Worm (Caenorhabditis elegans) whole organism, late embryonic: ENCODE data around the gene set-20.

Source experiments
- C38D4.7 ChIP-seq: fragments of 200-800 bp; sonication (Bioruptor generic); optimal IDR thresholded peaks from 2 replicates; lab custom pipeline; 2018; ENCODE audit warnings: mild to moderate bottlenecking, missing genetic modification characterization, moderate library complexity, missing compliant biosample characterization
- F13H6.1 ChIP-seq: sonication (generic microtip); optimal IDR thresholded peaks from 2 replicates; lab custom pipeline; 2016; ENCODE audit warnings: missing genetic modification characterization, missing compliant biosample characterization
- K02D7.2 ChIP-seq: sonication (generic microtip); optimal IDR thresholded peaks from 2 replicates; lab custom pipeline; 2017; ENCODE audit warnings: mild to moderate bottlenecking, missing genetic modification characterization, missing compliant biosample characterization
- K09A11.1 ChIP-seq: sonication (generic microtip); optimal IDR thresholded peaks from 2 replicates; lab custom pipeline; 2017; ENCODE audit warnings: antibody characterized with exemption, mild to moderate bottlenecking, missing genetic modification characterization, missing compliant biosample characterization; ENCODE audit not compliant: insufficient read depth
- T23F11.4 ChIP-seq: fragments of 200-800 bp; sonication (Bioruptor generic); optimal IDR thresholded peaks from 2 replicates; lab custom pipeline; 2018; ENCODE audit warnings: mild to moderate bottlenecking, missing genetic modification characterization, missing compliant biosample characterization
- Y22D7AL.16 ChIP-seq: sonication (generic microtip); optimal IDR thresholded peaks from 2 replicates; lab custom pipeline; 2016; ENCODE audit warnings: missing genetic modification characterization, missing compliant biosample characterization
- ceh-14 ChIP-seq: sonication (generic microtip); optimal IDR thresholded peaks from 2 replicates; lab custom pipeline; 2016; ENCODE audit warnings: missing genotype, missing genetic modification characterization, missing compliant biosample characterization
- ceh-18 ChIP-seq: sonication (generic microtip); optimal IDR thresholded peaks from 2 replicates; lab custom pipeline; 2016; ENCODE audit warnings: missing genetic modification characterization, missing compliant biosample characterization
- ceh-24 ChIP-seq: sonication (generic microtip); optimal IDR thresholded peaks from 2 replicates; lab custom pipeline; 2016; ENCODE audit warnings: mild to moderate bottlenecking, missing genetic modification characterization, missing compliant biosample characterization
- ceh-30 ChIP-seq: fragments of 150-350 bp; optimal IDR thresholded peaks from 2 replicates; lab custom pipeline; 2014; ENCODE audit warnings: missing biosample characterization, missing genetic modification characterization
- ceh-31 ChIP-seq: sonication (generic microtip); optimal IDR thresholded peaks from 2 replicates; lab custom pipeline; 2016; ENCODE audit warnings: missing genetic modification characterization, missing compliant biosample characterization
- ceh-34 ChIP-seq: sonication (generic microtip); optimal IDR thresholded peaks from 2 replicates; lab custom pipeline; 2016; ENCODE audit warnings: mild to moderate bottlenecking, missing genetic modification characterization, missing compliant biosample characterization
- ceh-45 ChIP-seq: fragments of 200-800 bp; sonication (Bioruptor generic); IDR thresholded peaks from 2 replicates; pipeline ENCODE4 v1.3.6; 2022; ENCODE audit warnings: missing genetic modification reagents, missing genetic modification characterization, missing compliant biosample characterization
- ceh-48 ChIP-seq: sonication (generic microtip); optimal IDR thresholded peaks from 2 replicates; lab custom pipeline; 2016; ENCODE audit warnings: missing genetic modification characterization, inconsistent platforms, missing compliant biosample characterization
- ceh-6 ChIP-seq: fragments of 200-800 bp; sonication (Bioruptor generic); optimal IDR thresholded peaks from 2 replicates; lab custom pipeline; 2018; ENCODE audit warnings: mild to moderate bottlenecking, missing genetic modification characterization, missing compliant biosample characterization
- ceh-9 ChIP-seq: sonication (generic microtip); optimal IDR thresholded peaks from 2 replicates; lab custom pipeline; 2016; ENCODE audit warnings: mild to moderate bottlenecking, missing genetic modification characterization, inconsistent platforms, missing compliant biosample characterization
- che-1 ChIP-seq: sonication (generic microtip); optimal IDR thresholded peaks from 2 replicates; lab custom pipeline; 2016; ENCODE audit warnings: mild to moderate bottlenecking, missing genetic modification characterization, missing compliant biosample characterization
- dmd-4 ChIP-seq: sonication (generic microtip); optimal IDR thresholded peaks from 2 replicates; lab custom pipeline; 2016; ENCODE audit warnings: borderline replicate concordance, missing genetic modification characterization, missing compliant biosample characterization
- elt-2 ChIP-seq: sonication (generic microtip); optimal IDR thresholded peaks from 2 replicates; lab custom pipeline; 2016; ENCODE audit warnings: missing genetic modification reagents, missing genetic modification characterization, missing compliant biosample characterization
- elt-4 ChIP-seq: sonication (generic microtip); optimal IDR thresholded peaks from 2 replicates; lab custom pipeline; 2016; ENCODE audit warnings: missing genetic modification characterization, missing compliant biosample characterization
- ets-4 ChIP-seq: sonication (generic microtip); optimal IDR thresholded peaks from 2 replicates; lab custom pipeline; 2016; ENCODE audit warnings: missing genetic modification characterization, missing compliant biosample characterization
- eyg-1 ChIP-seq: sonication (generic microtip); optimal IDR thresholded peaks from 2 replicates; lab custom pipeline; 2016; ENCODE audit warnings: missing genotype, missing genetic modification characterization, missing compliant biosample characterization
- fax-1 ChIP-seq: sonication (generic microtip); optimal IDR thresholded peaks from 2 replicates; lab custom pipeline; 2016; ENCODE audit warnings: missing genotype, missing genetic modification characterization, missing compliant biosample characterization
- fkh-10 ChIP-seq: fragments of 150-350 bp; optimal IDR thresholded peaks from 2 replicates; lab custom pipeline; 2014; ENCODE audit warnings: missing biosample characterization, missing genetic modification reagents, missing genetic modification characterization
- fkh-6 ChIP-seq: sonication (generic microtip); optimal IDR thresholded peaks from 2 replicates; lab custom pipeline; 2016; ENCODE audit warnings: missing genetic modification characterization, missing compliant biosample characterization
- hlh-13 ChIP-seq: fragments of 200-800 bp; sonication (Bioruptor generic); optimal IDR thresholded peaks from 2 replicates; lab custom pipeline; 2018; ENCODE audit warnings: mild to moderate bottlenecking, missing genetic modification characterization, missing compliant biosample characterization
- hlh-15 ChIP-seq: sonication (generic microtip); optimal IDR thresholded peaks from 2 replicates; lab custom pipeline; 2016; ENCODE audit warnings: missing genetic modification characterization, missing compliant biosample characterization
- hlh-30 ChIP-seq: sonication (generic microtip); optimal IDR thresholded peaks from 2 replicates; lab custom pipeline; 2017; ENCODE audit warnings: antibody characterized with exemption, missing genetic modification characterization, missing compliant biosample characterization; ENCODE audit not compliant: insufficient read depth
- hlh-6 ChIP-seq: sonication (generic microtip); optimal IDR thresholded peaks from 2 replicates; lab custom pipeline; 2016; ENCODE audit warnings: missing genotype, missing genetic modification characterization, missing compliant biosample characterization
- lim-6 ChIP-seq: sonication (generic microtip); optimal IDR thresholded peaks from 2 replicates; lab custom pipeline; 2016; ENCODE audit warnings: missing genetic modification characterization, missing compliant biosample characterization
- lin-11 ChIP-seq: fragments of 200-800 bp; sonication (Bioruptor generic); optimal IDR thresholded peaks from 2 replicates; lab custom pipeline; 2018; ENCODE audit warnings: mild to moderate bottlenecking, missing genetic modification characterization, missing compliant biosample characterization
- madf-2 ChIP-seq: sonication (generic microtip); optimal IDR thresholded peaks from 2 replicates; lab custom pipeline; 2017; ENCODE audit warnings: missing genetic modification characterization, missing compliant biosample characterization
- mec-3 ChIP-seq: sonication (generic microtip); optimal IDR thresholded peaks from 2 replicates; lab custom pipeline; 2016; ENCODE audit warnings: borderline replicate concordance, missing genetic modification characterization, missing compliant biosample characterization
- nhr-11 ChIP-seq: fragments of 150-350 bp; optimal IDR thresholded peaks from 2 replicates; lab custom pipeline; 2014; ENCODE audit warnings: missing biosample characterization, missing genetic modification characterization
- nhr-232 ChIP-seq: sonication (generic microtip); optimal IDR thresholded peaks from 2 replicates; lab custom pipeline; 2016; ENCODE audit warnings: missing genetic modification characterization, missing compliant biosample characterization
- npax-4 ChIP-seq: sonication (generic microtip); optimal IDR thresholded peaks from 2 replicates; lab custom pipeline; 2016; ENCODE audit warnings: missing genetic modification characterization, missing compliant biosample characterization
- pax-1 ChIP-seq: fragments of 150-350 bp; optimal IDR thresholded peaks from 2 replicates; lab custom pipeline; 2014; ENCODE audit warnings: missing biosample characterization, missing genetic modification characterization
- pha-2 ChIP-seq: sonication (generic microtip); optimal IDR thresholded peaks from 2 replicates; lab custom pipeline; 2017; ENCODE audit warnings: mild to moderate bottlenecking, missing genetic modification characterization, missing compliant biosample characterization
- pha-4 ChIP-seq: fragments of 150-350 bp; optimal IDR thresholded peaks from 2 replicates; lab custom pipeline; 2018; ENCODE audit warnings: missing biosample characterization, missing genetic modification reagents, missing genetic modification characterization
- pqm-1 ChIP-seq: sonication (generic microtip); optimal IDR thresholded peaks from 2 replicates; lab custom pipeline; 2016; ENCODE audit warnings: missing genetic modification characterization, missing compliant biosample characterization
- pros-1 ChIP-seq: fragments of 150-350 bp; optimal IDR thresholded peaks from 2 replicates; lab custom pipeline; 2014; ENCODE audit warnings: missing biosample characterization, missing genetic modification reagents, missing genetic modification characterization
- ref-2 ChIP-seq: sonication (generic microtip); optimal IDR thresholded peaks from 2 replicates; lab custom pipeline; 2016; ENCODE audit warnings: missing genetic modification characterization, missing compliant biosample characterization
- rnt-1 ChIP-seq: sonication (generic microtip); optimal IDR thresholded peaks from 2 replicates; lab custom pipeline; 2016; ENCODE audit warnings: missing genetic modification characterization, missing compliant biosample characterization
- sdc-2 ChIP-seq: sonication (generic microtip); optimal IDR thresholded peaks from 2 replicates; lab custom pipeline; 2016; ENCODE audit warnings: missing genotype, missing genetic modification characterization, missing compliant biosample characterization
- sox-2 ChIP-seq: fragments of 200-800 bp; sonication (Bioruptor generic); IDR thresholded peaks from 2 replicates; pipeline ENCODE4 v1.3.6; 2022; ENCODE audit warnings: missing genetic modification reagents, missing genetic modification characterization, missing compliant biosample characterization
- syd-9 ChIP-seq: sonication (generic microtip); optimal IDR thresholded peaks from 2 replicates; lab custom pipeline; 2016; ENCODE audit warnings: mild to moderate bottlenecking, missing genetic modification characterization, moderate library complexity, missing compliant biosample characterization
- ttx-3 ChIP-seq: sonication (generic microtip); optimal IDR thresholded peaks from 2 replicates; lab custom pipeline; 2016; ENCODE audit warnings: missing genetic modification reagents, missing genetic modification characterization, missing compliant biosample characterization
- unc-3 ChIP-seq, 2 experiments: fragments of 200-800 bp in 1 of 2; sonication (Bioruptor generic) in 1 of 2; sonication (generic microtip) in 1 of 2; conservative IDR thresholded peaks in 1 of 2; optimal IDR thresholded peaks in 1 of 2; 2 replicates each; pipeline versions ENCODE4 v1.3.6 to Lab custom; 2016 to 2022; ENCODE audit warnings: missing compliant biosample characterization in 2 of 2, missing genetic modification characterization in 2 of 2, missing genetic modification reagents in 1 of 2
- unc-42 ChIP-seq: sonication (generic microtip); optimal IDR thresholded peaks from 2 replicates; lab custom pipeline; 2016; ENCODE audit warnings: missing genotype, missing genetic modification characterization, missing compliant biosample characterization
- unc-55 ChIP-seq: sonication (generic microtip); optimal IDR thresholded peaks from 2 replicates; lab custom pipeline; 2017; ENCODE audit warnings: missing biosample characterization, missing genetic modification reagents, missing genetic modification characterization
- unc-86 ChIP-seq: sonication (generic microtip); optimal IDR thresholded peaks from 2 replicates; lab custom pipeline; 2016; ENCODE audit warnings: missing genetic modification characterization, missing compliant biosample characterization
- zip-5 ChIP-seq: sonication (generic microtip); optimal IDR thresholded peaks from 2 replicates; lab custom pipeline; 2016; ENCODE audit warnings: missing genetic modification characterization, missing compliant biosample characterization
- ztf-16 ChIP-seq: sonication (generic microtip); optimal IDR thresholded peaks from 2 replicates; lab custom pipeline; 2017; ENCODE audit warnings: missing genetic modification characterization, missing compliant biosample characterization

Gene set-20

DNA sequence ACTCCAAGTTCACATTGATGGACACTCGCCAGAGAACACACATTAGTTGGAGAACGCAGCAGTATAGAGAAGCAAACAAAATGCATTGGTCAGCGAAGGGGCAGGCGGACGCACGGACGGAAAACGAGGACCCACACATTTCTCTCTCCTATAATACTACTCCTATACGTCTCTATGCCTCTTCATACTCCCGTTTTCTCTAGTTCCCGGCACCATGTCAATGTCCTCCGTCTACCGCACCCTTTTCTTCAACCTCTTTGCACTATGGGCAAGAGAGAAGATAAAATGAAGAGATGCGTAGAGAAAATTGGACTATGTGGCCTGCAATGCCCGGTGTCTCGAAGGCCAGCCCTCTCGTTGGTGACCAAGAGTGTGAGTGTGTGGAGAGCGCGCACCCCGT, at the start of gene set-20:
Gene set-20, minus strand, starts transcription at position 94 of the 400 bp plus-strand sequence.
- no peak for TF ChIP-seq fkh-6
- no peak for TF ChIP-seq zip-5 (tag; lab: Kevin White, UChicago)
- TF ChIP-seq nhr-232 (tag; lab: Kevin White, UChicago): peak; percentile 15
- no peak for TF ChIP-seq pax-1 (tag; lab: Kevin White, UChicago)
- TF ChIP-seq fax-1 (tag; lab: Kevin White, UChicago): peak; percentile 25
- no peak for TF ChIP-seq ceh-9 (tag; lab: Kevin White, UChicago)
- peak; percentile 73 for TF ChIP-seq ceh-18 (tag; lab: Kevin White, UChicago)
- no peak for TF ChIP-seq nhr-11 (tag; lab: Kevin White, UChicago)
- TF ChIP-seq F13H6.1 (tag; lab: Kevin White, UChicago): peak; percentile 62
- peak; percentile 15 for TF ChIP-seq dmd-4 (tag; lab: Kevin White, UChicago)
- no peak for TF ChIP-seq ceh-24 (tag; lab: Kevin White, UChicago)
- peak; percentile 64 for TF ChIP-seq pha-2 (tag; lab: Kevin White, UChicago)
- TF ChIP-seq ttx-3 (tag; lab: Kevin White, UChicago): peak; percentile 38
- no peak for TF ChIP-seq ztf-16 (tag; lab: Kevin White, UChicago)
- TF ChIP-seq lim-6 (tag; lab: Kevin White, UChicago): no peak
- TF ChIP-seq pqm-1 (tag; lab: Kevin White, UChicago): no peak
- TF ChIP-seq C38D4.7 (GFP tag; lab: Kevin White, UChicago): no peak
- no peak for TF ChIP-seq ceh-45
- TF ChIP-seq hlh-30 (tag; lab: Kevin White, UChicago): no peak
- TF ChIP-seq K09A11.1: no peak
- peak; percentile 84 for TF ChIP-seq sdc-2 (tag; lab: Kevin White, UChicago)
- TF ChIP-seq elt-4 (tag; lab: Kevin White, UChicago): no peak
- TF ChIP-seq rnt-1 (tag; lab: Kevin White, UChicago): peak; percentile 88
- TF ChIP-seq pros-1 (tag; lab: Kevin White, UChicago): peak; percentile 63
- TF ChIP-seq pha-4 (tag; lab: Kevin White, UChicago): no peak
- peak; percentile 10 for TF ChIP-seq ets-4 (tag; lab: Kevin White, UChicago)
- no peak for TF ChIP-seq hlh-15 (tag; lab: Kevin White, UChicago)
- no peak for TF ChIP-seq mec-3 (tag; lab: Kevin White, UChicago)
- TF ChIP-seq Y22D7AL.16 (tag; lab: Kevin White, UChicago): peak; percentile 10
- peak; percentile 32 for TF ChIP-seq unc-42 (tag; lab: Kevin White, UChicago)
- TF ChIP-seq che-1 (tag; lab: Kevin White, UChicago): no peak
- TF ChIP-seq ceh-30 (tag; lab: Kevin White, UChicago): no peak
- no peak for TF ChIP-seq fkh-10 (GFP tag; lab: Kevin White, UChicago)
- peak; percentile 75 for TF ChIP-seq syd-9 (tag; lab: Kevin White, UChicago)
- peak; percentile 51 for TF ChIP-seq ceh-48 (tag; lab: Kevin White, UChicago)
- TF ChIP-seq sox-2: no peak; the same call in 1 of the 2 replicates
- peak; percentile 46 for TF ChIP-seq hlh-6 (tag; lab: Kevin White, UChicago)
- TF ChIP-seq madf-2: peak; percentile 32
- TF ChIP-seq unc-3 (GFP tag; conservative IDR thresholded peaks at IDR 0.05; lab: Robert Waterston, UW): no peak
- no peak for TF ChIP-seq unc-3 (tag; optimal IDR thresholded peaks at IDR 0.05; lab: Kevin White, UChicago)
- peak; percentile 92 for TF ChIP-seq ceh-31 (tag; lab: Kevin White, UChicago)
- TF ChIP-seq K02D7.2 (tag; lab: Kevin White, UChicago): no peak
- peak; percentile 49 for TF ChIP-seq ceh-14 (tag; lab: Kevin White, UChicago)
- peak; percentile 19 for TF ChIP-seq ceh-6 (GFP tag; lab: Kevin White, UChicago)
- TF ChIP-seq eyg-1: peak; percentile 13
- TF ChIP-seq hlh-13 (GFP tag; lab: Kevin White, UChicago): peak; percentile 44
- peak; percentile 79 for TF ChIP-seq ceh-34 (tag; lab: Kevin White, UChicago)
- TF ChIP-seq ref-2 (tag; lab: Kevin White, UChicago): peak; percentile 75
- no peak for TF ChIP-seq lin-11 (tag; lab: Kevin White, UChicago)
- peak; percentile 78 for TF ChIP-seq unc-55 (GFP tag; lab: Kevin White, UChicago)
- TF ChIP-seq npax-4 (tag; lab: Kevin White, UChicago): no peak
- no peak for TF ChIP-seq unc-86 (tag; lab: Kevin White, UChicago)
- no peak for TF ChIP-seq elt-2 (tag; lab: Kevin White, UChicago)
- TF ChIP-seq T23F11.4 (GFP tag; lab: Kevin White, UChicago): peak; percentile 34
